Worm (Caenorhabditis elegans) whole organism, L4 larva: ENCODE data around the gene str-182.

Source experiments
- F26F4.8 ChIP-seq: fragments of 200-800 bp; sonication (Bioruptor generic); conservative IDR thresholded peaks from 2 replicates; pipeline ENCODE4 v1.3.6; 2022; ENCODE audit warnings: missing genetic modification characterization, missing compliant biosample characterization
- F37D6.2 ChIP-seq: sonication (generic microtip); optimal IDR thresholded peaks from 2 replicates; lab custom pipeline; 2016; ENCODE audit warnings: mild to moderate bottlenecking, missing genetic modification characterization, missing compliant biosample characterization
- T20F7.1 ChIP-seq: fragments of 200-800 bp; sonication (Bioruptor generic); optimal IDR thresholded peaks from 2 replicates; lab custom pipeline; 2018; ENCODE audit warnings: mild to moderate bottlenecking, missing genetic modification characterization, missing compliant biosample characterization
- Y5F2A.4 ChIP-seq: fragments of 200-800 bp; sonication (Bioruptor generic); optimal IDR thresholded peaks from 2 replicates; lab custom pipeline; 2018; ENCODE audit warnings: mild to moderate bottlenecking, missing genetic modification characterization, missing compliant biosample characterization
- ZK546.5 ChIP-seq, 2 experiments: sonication (generic microtip); optimal IDR thresholded peaks; 2 replicates each; lab custom pipeline; 2017; ENCODE audit warnings: missing biosample characterization in 2 of 2, missing genetic modification characterization in 2 of 2
- ceh-20 ChIP-seq: fragments of 200-800 bp; sonication (Bioruptor generic); IDR thresholded peaks from 2 replicates; pipeline ENCODE4 v1.3.6; 2022; ENCODE audit warnings: missing genetic modification reagents, missing genetic modification characterization, missing compliant biosample characterization
- ceh-32 ChIP-seq: sonication (generic microtip); optimal IDR thresholded peaks from 2 replicates; lab custom pipeline; 2016; ENCODE audit warnings: mild to moderate bottlenecking, missing genetic modification characterization, missing compliant biosample characterization; ENCODE audit not compliant: poor library complexity
- ces-1 ChIP-seq: fragments of 150-350 bp; sonication (generic microtip); optimal IDR thresholded peaks from 4 replicates; lab custom pipeline; 2014; ENCODE audit warnings: missing biosample characterization, missing genetic modification reagents, missing genetic modification characterization
- ctbp-1 ChIP-seq: fragments of 200-800 bp; sonication (Bioruptor generic); IDR thresholded peaks from 2 replicates; pipeline ENCODE4 v1.3.6; 2022; ENCODE audit warnings: missing genetic modification reagents, missing genetic modification characterization, missing compliant biosample characterization
- daf-12 ChIP-seq: fragments of 150-350 bp; optimal IDR thresholded peaks from 2 replicates; lab custom pipeline; 2014; ENCODE audit warnings: missing biosample characterization, missing genetic modification reagents, missing genetic modification characterization
- daf-19 ChIP-seq: fragments of 200-800 bp; sonication (Bioruptor generic); conservative IDR thresholded peaks from 2 replicates; pipeline ENCODE4 v1.3.6; 2022; ENCODE audit warnings: missing genetic modification characterization, missing compliant biosample characterization
- dmd-6 ChIP-seq: fragments of 200-800 bp; sonication (Bioruptor generic); IDR thresholded peaks from 2 replicates; pipeline ENCODE4 v1.3.6; 2022; ENCODE audit warnings: missing genetic modification reagents, missing genetic modification characterization, missing compliant biosample characterization
- dve-1 ChIP-seq: sonication (generic microtip); optimal IDR thresholded peaks from 2 replicates; lab custom pipeline; 2017; ENCODE audit warnings: antibody characterized with exemption, mild to moderate bottlenecking, missing genetic modification characterization, missing compliant biosample characterization; ENCODE audit not compliant: insufficient read depth
- egl-27 ChIP-seq: sonication (generic microtip); optimal IDR thresholded peaks from 3 replicates; lab custom pipeline; 2017; ENCODE audit warnings: missing biosample characterization, missing genetic modification reagents, missing genetic modification characterization
- fos-1 ChIP-seq: fragments of 150-350 bp; optimal IDR thresholded peaks from 2 replicates; lab custom pipeline; 2014; ENCODE audit warnings: missing biosample characterization, missing genetic modification characterization
- gei-8 ChIP-seq: fragments of 200-800 bp; sonication (Bioruptor generic); optimal IDR thresholded peaks from 2 replicates; lab custom pipeline; 2018; ENCODE audit warnings: mild to moderate bottlenecking, missing genetic modification characterization, missing compliant biosample characterization
- hif-1 ChIP-seq, 2 experiments: sonication (generic microtip); optimal IDR thresholded peaks; 2 replicates each; lab custom pipeline; 2016 to 2017; ENCODE audit warnings: missing compliant biosample characterization in 2 of 2, missing genetic modification characterization in 2 of 2, missing genetic modification reagents in 2 of 2, missing genotype in 2 of 2, mild to moderate bottlenecking in 1 of 2
- hlh-30 ChIP-seq: sonication (generic microtip); optimal IDR thresholded peaks from 2 replicates; lab custom pipeline; 2017; ENCODE audit warnings: antibody characterized with exemption, mild to moderate bottlenecking, missing genetic modification characterization, missing compliant biosample characterization; ENCODE audit not compliant: insufficient read depth
- hmg-1.1 ChIP-seq: fragments of 200-800 bp; sonication (Bioruptor generic); IDR thresholded peaks from 2 replicates; pipeline ENCODE4 v1.3.6; 2022; ENCODE audit warnings: missing genetic modification reagents, missing genetic modification characterization, missing compliant biosample characterization
- lim-7 ChIP-seq: fragments of 200-800 bp; sonication (Bioruptor generic); IDR thresholded peaks from 2 replicates; pipeline ENCODE4 v1.3.6; 2022; ENCODE audit warnings: missing genetic modification characterization, missing compliant biosample characterization
- lin-1 ChIP-seq: fragments of 200-800 bp; sonication (Bioruptor generic); IDR thresholded peaks from 2 replicates; pipeline ENCODE4 v1.3.6; 2022; ENCODE audit warnings: missing genetic modification reagents, missing genetic modification characterization, missing compliant biosample characterization
- lin-38 ChIP-seq: fragments of 200-800 bp; sonication (Bioruptor generic); IDR thresholded peaks from 2 replicates; pipeline ENCODE4 v1.3.6; 2022; ENCODE audit warnings: missing genetic modification reagents, missing genetic modification characterization, missing compliant biosample characterization
- mep-1 ChIP-seq: fragments of 150-350 bp; sonication (generic microtip); optimal IDR thresholded peaks from 3 replicates; lab custom pipeline; 2014; ENCODE audit warnings: missing biosample characterization, missing genetic modification characterization
- mxl-2 ChIP-seq: fragments of 200-800 bp; sonication (Bioruptor generic); conservative IDR thresholded peaks from 2 replicates; pipeline ENCODE4 v1.3.6; 2022; ENCODE audit warnings: missing genetic modification reagents, missing genetic modification characterization, missing compliant biosample characterization
- nhr-11 ChIP-seq: fragments of 150-350 bp; optimal IDR thresholded peaks from 2 replicates; lab custom pipeline; 2014; ENCODE audit warnings: missing biosample characterization, missing genetic modification characterization
- nhr-42 ChIP-seq: fragments of 200-800 bp; sonication (Bioruptor generic); IDR thresholded peaks from 2 replicates; pipeline ENCODE4 v1.3.6; 2022; ENCODE audit warnings: missing genetic modification characterization, missing compliant biosample characterization
- nhr-48 ChIP-seq: sonication (generic microtip); optimal IDR thresholded peaks from 2 replicates; lab custom pipeline; 2016; ENCODE audit warnings: mild to moderate bottlenecking, missing genetic modification characterization, missing compliant biosample characterization
- nhr-77 ChIP-seq: fragments of 150-350 bp; optimal IDR thresholded peaks from 2 replicates; lab custom pipeline; 2014; ENCODE audit warnings: missing biosample characterization, missing genetic modification characterization
- rbr-2 ChIP-seq: sonication (generic microtip); optimal IDR thresholded peaks from 2 replicates; lab custom pipeline; 2016; ENCODE audit warnings: missing genotype, missing genetic modification characterization, missing compliant biosample characterization
- saeg-2 ChIP-seq: fragments of 200-800 bp; sonication (Bioruptor generic); IDR thresholded peaks from 2 replicates; pipeline ENCODE4 v1.3.6; 2022; ENCODE audit warnings: missing genetic modification reagents, missing genetic modification characterization, missing compliant biosample characterization
- skn-1 ChIP-seq: fragments of 150-350 bp; optimal IDR thresholded peaks from 2 replicates; lab custom pipeline; 2014; ENCODE audit warnings: missing biosample characterization, missing genetic modification characterization
- snpc-1.2 ChIP-seq: fragments of 200-800 bp; sonication (Bioruptor generic); IDR thresholded peaks from 2 replicates; pipeline ENCODE4 v1.3.6; 2022; ENCODE audit warnings: missing genetic modification reagents, missing genetic modification characterization, missing compliant biosample characterization
- unc-62 ChIP-seq, 3 experiments: fragments of 150-350 bp in 1 of 3; sonication (generic microtip); optimal IDR thresholded peaks in 2 of 3; peaks in 1 of 3; 1 replicate in 1 of 3; 2 replicates in 2 of 3; lab custom pipeline; 2014 to 2017; ENCODE audit warnings: missing biosample characterization in 3 of 3, missing genetic modification characterization in 3 of 3, missing genetic modification reagents in 3 of 3, missing genotype in 1 of 3
- vab-7 ChIP-seq: fragments of 200-800 bp; sonication (Bioruptor generic); IDR thresholded peaks from 2 replicates; pipeline ENCODE4 v1.3.6; 2022; ENCODE audit warnings: missing genetic modification reagents, missing genetic modification characterization, missing compliant biosample characterization
- zfp-2 ChIP-seq: sonication (generic microtip); optimal IDR thresholded peaks from 2 replicates; lab custom pipeline; 2016; ENCODE audit warnings: mild to moderate bottlenecking, missing genetic modification characterization, missing compliant biosample characterization
- zfp-3 ChIP-seq: fragments of 200-800 bp; sonication (Bioruptor generic); conservative IDR thresholded peaks from 2 replicates; pipeline ENCODE4 v1.3.6; 2022; ENCODE audit warnings: missing genetic modification reagents, missing genetic modification characterization, missing compliant biosample characterization
- zip-11 ChIP-seq: fragments of 200-800 bp; sonication (Bioruptor generic); IDR thresholded peaks from 2 replicates; pipeline ENCODE4 v1.3.6; 2022; ENCODE audit warnings: missing genetic modification characterization, missing compliant biosample characterization
- ztf-11 ChIP-seq: fragments of 150-350 bp; optimal IDR thresholded peaks from 2 replicates; lab custom pipeline; 2014; ENCODE audit warnings: missing biosample characterization, missing genetic modification characterization

Gene str-182

ce11 chrV:10273837-10274236 lies 40.6 kb upstream of the str-182 start (continued):
- peak in 1 of 2 experiments; percentile 99 for TF ChIP-seq unc-62 (GFP tag; optimal IDR thresholded peaks at IDR 0.05 in 1 of 2; lab: Kevin White, UChicago)
- no peak for TF ChIP-seq unc-62 (tag; optimal IDR thresholded peaks at IDR 0.05; lab: Kevin White, UChicago)
- no peak for TF ChIP-seq lim-7 (GFP tag; lab: Robert Waterston, UW)
- TF ChIP-seq zfp-2 (tag; lab: Kevin White, UChicago) = no peak
- no peak for TF ChIP-seq ces-1 (GFP tag; lab: Kevin White, UChicago)
- TF ChIP-seq nhr-48 (tag; lab: Kevin White, UChicago) = no peak
- TF ChIP-seq dmd-6 (GFP tag; lab: Robert Waterston, UW) = no peak
- TF ChIP-seq nhr-11 (tag; lab: Kevin White, UChicago) = no peak
- TF ChIP-seq nhr-42 = no peak
- TF ChIP-seq lin-1 = no peak
- no peak for TF ChIP-seq saeg-2 (GFP tag; lab: Robert Waterston, UW)
- no peak for TF ChIP-seq F26F4.8 (GFP tag; lab: Robert Waterston, UW)
- no peak for TF ChIP-seq Y5F2A.4 (GFP tag; lab: Kevin White, UChicago)

DNA sequence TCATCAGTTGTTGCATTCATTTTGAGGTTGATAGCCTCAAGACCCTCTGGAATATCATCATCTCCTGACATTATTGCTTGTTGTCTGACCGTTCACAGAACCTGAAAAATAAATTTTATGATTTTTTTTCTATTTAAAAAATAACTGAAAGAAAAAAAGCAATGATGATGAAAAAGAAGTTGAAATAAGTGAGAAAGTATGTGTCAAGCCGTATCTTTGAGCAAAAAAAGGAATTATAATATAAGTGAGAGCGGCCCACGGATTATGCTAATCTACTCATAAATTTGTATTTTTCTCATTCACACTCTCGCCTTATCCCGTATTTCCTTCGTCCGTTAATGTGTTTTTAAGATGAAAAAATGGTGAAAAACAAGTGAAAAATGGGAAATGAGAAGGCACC lies 37.0 kb upstream of the str-182 start, which contains the start of gene ric-4:
ric-4 (minus strand) TSS at position 101 of the 400 bp plus-strand sequence.
- no peak for TF ChIP-seq lin-38
- TF ChIP-seq T20F7.1 (GFP tag; lab: Kevin White, UChicago) = no peak

ce11 chrV:10266050-10266449 lies 32.8 kb upstream of the str-182 start:
- TF ChIP-seq ces-1 (GFP tag; lab: Kevin White, UChicago) = peak; percentile 54
- no peak for TF ChIP-seq ceh-20 (GFP tag; lab: Robert Waterston, UW)
- TF ChIP-seq daf-12 (tag; lab: Kevin White, UChicago) = no peak
- TF ChIP-seq, all 104 proteins: peak for 1

DNA sequence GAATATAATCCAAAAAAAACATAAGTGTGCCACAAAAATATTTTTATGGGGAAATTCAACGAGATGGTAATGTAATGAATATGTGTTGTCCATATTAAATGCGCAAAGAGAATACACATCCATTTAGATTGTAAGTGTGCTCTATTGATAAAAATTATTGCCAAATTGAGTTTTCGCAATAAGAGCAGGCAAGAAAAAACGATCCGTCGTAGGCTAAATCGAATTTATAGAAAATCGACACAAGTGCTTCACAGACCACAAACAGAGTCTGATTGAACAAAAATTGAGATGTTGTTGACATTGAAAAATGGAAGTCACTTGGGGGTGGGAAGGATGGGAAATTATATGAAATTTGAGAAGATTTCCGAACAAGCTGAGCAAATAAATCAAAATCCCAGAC lies 31.8 kb upstream of the str-182 start:
- TF ChIP-seq zfp-3 (no peak), vab-7 (GFP tag; lab: Robert Waterston, UW) (no peak), ces-1 (GFP tag; lab: Kevin White, UChicago) (peak; percentile 73), ztf-11 (no peak), zip-11 (GFP tag; lab: Robert Waterston, UW) (no peak), mxl-2 (GFP tag; lab: Robert Waterston, UW) (no peak)
- TF ChIP-seq, all 104 proteins: peak for 1

DNA sequence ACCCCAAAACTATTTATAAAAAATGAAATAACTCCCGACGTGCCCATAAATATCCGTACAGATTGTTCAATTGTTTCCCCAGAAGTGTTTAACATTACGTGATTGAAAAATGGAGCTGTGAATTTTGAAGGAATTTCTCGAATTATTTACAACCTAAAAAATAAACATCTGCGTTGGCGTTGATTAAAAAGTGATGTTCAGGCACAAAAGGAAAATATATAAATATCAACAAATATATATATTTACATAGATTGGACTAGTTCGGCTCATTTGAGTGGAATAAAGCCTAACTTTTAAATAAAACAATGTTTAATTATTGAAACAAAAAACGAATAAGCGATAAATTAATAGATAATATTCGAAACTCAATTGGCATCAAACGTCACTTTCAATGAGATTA lies 27.2 kb upstream of the str-182 start, which contains the start of gene sri-18:
sri-18 (minus strand) TSS at position 101 of the 400 bp plus-strand sequence.
- no peak for TF ChIP-seq daf-12 (tag; lab: Kevin White, UChicago)
- no peak for TF ChIP-seq vab-7 (GFP tag; lab: Robert Waterston, UW)
- TF ChIP-seq zfp-2 (tag; lab: Kevin White, UChicago) = no peak
- TF ChIP-seq lim-7 (GFP tag; lab: Robert Waterston, UW) = no peak
- TF ChIP-seq snpc-1.2 (GFP tag; lab: Robert Waterston, UW) = no peak

DNA sequence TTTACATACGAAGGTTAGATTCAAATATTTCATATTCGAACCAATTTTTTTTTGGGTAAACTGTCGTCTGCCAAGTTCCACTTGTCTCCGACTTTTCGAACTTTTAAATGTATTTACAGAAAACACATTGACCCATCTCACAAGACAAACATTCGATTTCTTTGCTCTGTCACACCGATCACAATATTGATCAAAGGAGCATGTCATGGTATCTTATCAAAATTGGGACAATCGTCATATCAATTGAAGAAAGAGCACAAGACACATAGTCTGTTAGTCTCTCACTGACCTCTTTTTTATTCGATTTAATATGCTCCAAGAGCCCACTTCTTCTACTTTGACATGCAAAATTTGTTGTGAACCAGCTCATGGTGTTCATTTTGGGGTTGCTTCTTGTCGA lies 22.8 kb upstream of the str-182 start, which contains the start of gene nhr-232:
nhr-232 (plus strand) TSS at position 121 of the 400 bp plus-strand sequence.
- TF ChIP-seq hmg-1.1 = no peak
- TF ChIP-seq nhr-42 = no peak
- no peak for TF ChIP-seq ZK546.5 (tag; optimal IDR thresholded peaks at IDR 0.05; lab: Kevin White, UChicago)
- TF ChIP-seq daf-19 (GFP tag; lab: Robert Waterston, UW) = no peak
- TF ChIP-seq saeg-2 (GFP tag; lab: Robert Waterston, UW) = no peak
- TF ChIP-seq ceh-32 (tag; lab: Kevin White, UChicago) = no peak
- no peak for TF ChIP-seq F26F4.8 (GFP tag; lab: Robert Waterston, UW)
- TF ChIP-seq ctbp-1 (GFP tag; lab: Robert Waterston, UW) = no peak
- TF ChIP-seq dve-1 (tag; lab: Kevin White, UChicago) = peak; percentile 64
- TF ChIP-seq mep-1 (tag; lab: Kevin White, UChicago) = no peak
- TF ChIP-seq unc-62 (GFP tag; optimal IDR thresholded peaks at IDR 0.05 in 1 of 2; lab: Kevin White, UChicago) = no peak
- TF ChIP-seq unc-62 (tag; optimal IDR thresholded peaks at IDR 0.05; lab: Kevin White, UChicago) = no peak
- no peak for TF ChIP-seq ceh-20 (GFP tag; lab: Robert Waterston, UW)
- TF ChIP-seq mxl-2 (GFP tag; lab: Robert Waterston, UW) = no peak
- TF ChIP-seq skn-1 = no peak
- TF ChIP-seq dmd-6 (GFP tag; lab: Robert Waterston, UW) = peak; percentile 91
- TF ChIP-seq gei-8 (GFP tag; lab: Kevin White, UChicago) = no peak
- no peak for TF ChIP-seq egl-27 (tag; lab: Kevin White, UChicago)
- TF ChIP-seq hif-1 (tag; optimal IDR thresholded peaks at IDR 0.05; lab: Kevin White, UChicago) = no peak
- no peak for TF ChIP-seq rbr-2 (tag; lab: Kevin White, UChicago)
- no peak for TF ChIP-seq F37D6.2 (tag; lab: Kevin White, UChicago)
- TF ChIP-seq hlh-30 (tag; lab: Kevin White, UChicago) = peak; percentile 75
- no peak for TF ChIP-seq Y5F2A.4 (GFP tag; lab: Kevin White, UChicago)
- no peak for TF ChIP-seq fos-1 (tag; lab: Kevin White, UChicago)
- TF ChIP-seq lin-38 = no peak
- peak; percentile 73 for TF ChIP-seq nhr-77 (tag; lab: Kevin White, UChicago)
